Worm (Caenorhabditis elegans): ENCODE data around the gene pygl-1.

pygl-1 gene

ce11 chrV:3585011-3585410 lies 6.2 kb downstream of the pygl-1 start:
- TF ChIP-seq nhr-12 (tag; optimal IDR thresholded peaks at IDR 0.05) (no peak), elt-3 (tag; optimal IDR thresholded peaks at IDR 0.05) (no peak), lin-11 (tag; optimal IDR thresholded peaks at IDR 0.05) (no peak), lin-39 (tag; optimal IDR thresholded peaks at IDR 0.05) (no peak), nhr-6 (tag; optimal IDR thresholded peaks at IDR 0.05) (no peak), sem-4 (tag; optimal IDR thresholded peaks at IDR 0.05) (no peak), egl-27 (tag; optimal IDR thresholded peaks at IDR 0.05) (no peak), unc-55 (GFP tag; optimal IDR thresholded peaks at IDR 0.05) (no peak)

- TF ChIP-seq nhr-129 (tag; optimal IDR thresholded peaks at IDR 0.05) (peak; percentile 34), unc-55 (GFP tag; optimal IDR thresholded peaks at IDR 0.05) (peak; percentile 42), ceh-16 (tag; optimal IDR thresholded peaks at IDR 0.05) (no peak), gmeb-1 (tag; optimal IDR thresholded peaks at IDR 0.05) (no peak), lsy-2 (tag; optimal IDR thresholded peaks at IDR 0.05) (peak in 1 of 2 experiments; percentile 27), ceh-82 (tag; optimal IDR thresholded peaks at IDR 0.05) (no peak), nhr-10 (tag; optimal IDR thresholded peaks at IDR 0.05) (no peak), sma-9 (GFP tag; optimal IDR thresholded peaks at IDR 0.05) (peak; percentile 6), sma-9 (tag; optimal IDR thresholded peaks at IDR 0.05) (no peak), C34F6.9 (tag; optimal IDR thresholded peaks at IDR 0.05) (peak; percentile 40)
Measured at ce11 chrV:3586014-3586689, 7.3 kb downstream of the pygl-1 start, which contains the start of the genes rpl-11.1 and T22F3.2. Gene rpl-11.1, minus strand, starts transcription at chrV:3586064. Gene T22F3.2, plus strand, starts transcription at chrV:3586639.

DNA sequence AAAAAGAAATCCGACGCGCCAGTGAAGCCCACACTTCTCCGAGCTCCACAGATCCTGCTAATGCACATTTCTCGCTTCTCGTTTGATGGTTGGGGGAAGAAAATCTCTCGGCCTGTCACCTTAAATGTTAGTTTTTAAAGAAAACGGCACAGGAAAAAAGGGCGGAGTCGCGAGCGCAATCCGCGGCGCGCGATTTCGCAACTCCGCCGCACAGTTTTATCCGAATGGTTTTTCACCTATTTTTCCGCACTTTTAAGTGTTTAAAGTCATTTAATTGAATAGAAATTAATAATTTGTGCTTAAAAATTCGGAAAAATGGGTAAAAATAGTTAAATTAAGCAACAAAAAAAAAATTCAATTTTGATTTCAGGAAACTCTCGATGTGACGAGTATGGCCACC lies 8.8 kb downstream of the pygl-1 start:
- TF ChIP-seq crh-2 (tag; optimal IDR thresholded peaks at IDR 0.05) (peak; percentile 21), nhr-25 (tag; optimal IDR thresholded peaks at IDR 0.05) (no peak), unc-55 (GFP tag; optimal IDR thresholded peaks at IDR 0.05) (peak; percentile 44), F13H6.1 (tag; optimal IDR thresholded peaks at IDR 0.05) (peak; percentile 28), sma-3 (GFP tag; optimal IDR thresholded peaks at IDR 0.05) (peak; percentile 28), nhr-6 (tag; optimal IDR thresholded peaks at IDR 0.05) (no peak), sma-9 (GFP tag; optimal IDR thresholded peaks at IDR 0.05) (peak; percentile 32), sma-9 (tag; optimal IDR thresholded peaks at IDR 0.05) (no peak), gmeb-1 (tag; optimal IDR thresholded peaks at IDR 0.05) (peak; percentile 40), lsy-2 (tag; optimal IDR thresholded peaks at IDR 0.05) (peak in 1 of 2 experiments; percentile 32), lin-11 (tag; optimal IDR thresholded peaks at IDR 0.05) (peak; percentile 37), lin-13 (GFP tag; optimal IDR thresholded peaks at IDR 0.05) (peak; percentile 18)

DNA sequence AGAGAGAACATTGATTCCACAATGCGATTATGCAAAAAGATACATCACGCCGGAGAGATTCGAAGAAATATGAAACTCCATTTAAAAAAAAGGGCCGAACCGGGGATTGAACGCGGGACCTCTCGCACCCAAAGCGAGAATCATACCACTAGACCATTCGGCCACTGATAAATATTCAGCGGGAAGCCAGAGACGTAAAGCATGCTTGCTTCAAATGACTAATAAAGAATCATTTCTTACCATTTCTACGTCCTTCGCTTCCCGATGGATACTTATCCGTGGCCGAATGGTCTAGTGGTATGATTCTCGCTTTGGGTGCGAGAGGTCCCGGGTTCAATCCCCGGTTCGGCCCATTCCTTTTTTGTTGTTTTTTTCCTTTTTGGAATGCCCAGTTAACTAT lies 9.4 kb downstream of the pygl-1 start:
- no peak for TF ChIP-seq dmd-4 (tag; optimal IDR thresholded peaks at IDR 0.05)
- no peak for TF ChIP-seq nhr-21 (tag; optimal IDR thresholded peaks at IDR 0.05)
- TF ChIP-seq unc-55 (GFP tag; optimal IDR thresholded peaks at IDR 0.05) = no peak
- TF ChIP-seq aly-2 (tag; optimal IDR thresholded peaks at IDR 0.05) = no peak
- no peak for TF ChIP-seq C34F6.9 (tag; optimal IDR thresholded peaks at IDR 0.05)
- no peak for TF ChIP-seq zag-1 (tag; optimal IDR thresholded peaks at IDR 0.05)
- no peak for TF ChIP-seq sma-9 (GFP tag; optimal IDR thresholded peaks at IDR 0.05)
- TF ChIP-seq sma-9 (tag; optimal IDR thresholded peaks at IDR 0.05) = no peak
- no peak for TF ChIP-seq nhr-23 (tag; optimal IDR thresholded peaks at IDR 0.05)
- TF ChIP-seq nhr-6 (tag; optimal IDR thresholded peaks at IDR 0.05) = no peak
- TF ChIP-seq ceh-82 (tag; optimal IDR thresholded peaks at IDR 0.05) = no peak
- no peak for TF ChIP-seq ztf-4 (tag; optimal IDR thresholded peaks at IDR 0.05)
- no peak for TF ChIP-seq ztf-11 (tag; optimal IDR thresholded peaks at IDR 0.05)
- TF ChIP-seq unc-62 (GFP tag; optimal IDR thresholded peaks at IDR 0.05) = no peak
- TF ChIP-seq fos-1 (tag; optimal IDR thresholded peaks at IDR 0.05) = no peak
- no peak for TF ChIP-seq ZK546.5 (tag; optimal IDR thresholded peaks at IDR 0.05)
- TF ChIP-seq nhr-10 (tag; optimal IDR thresholded peaks at IDR 0.05) = no peak

ce11 chrV:3592099-3592498 lies 13.3 kb downstream of the pygl-1 start, which contains the start of gene T22F3.12:
Gene T22F3.12, minus strand, starts transcription at chrV:3592199.
- TF ChIP-seq unc-62 (GFP tag; optimal IDR thresholded peaks at IDR 0.05) = no peak
- TF ChIP-seq lsy-2 (tag; optimal IDR thresholded peaks at IDR 0.05) = no peak
- no peak for TF ChIP-seq nhr-129 (tag; optimal IDR thresholded peaks at IDR 0.05)
- no peak for TF ChIP-seq unc-39 (tag; optimal IDR thresholded peaks at IDR 0.05)
- TF ChIP-seq blmp-1 (tag; optimal IDR thresholded peaks at IDR 0.05; ENCODE audit: insufficient read depth) = no peak
- no peak for TF ChIP-seq nhr-6 (tag; optimal IDR thresholded peaks at IDR 0.05)
- TF ChIP-seq gmeb-1 (tag; optimal IDR thresholded peaks at IDR 0.05) = no peak
